Worm (Caenorhabditis elegans): ENCODE results near the gene R02F11.2.

The R02F11.2 gene

ce11 chrV:4769633-4770032, 24.8 kb upstream of the R02F11.2 start, which contains the start of gene C18G1.9:
Gene C18G1.9 (minus strand): TSS chrV:4769733.
- no peak for TF ChIP-seq T23F11.4 (GFP tag; optimal IDR thresholded peaks at IDR 0.05)
- no peak for TF ChIP-seq ceh-30 (tag; optimal IDR thresholded peaks at IDR 0.05)
- no peak for TF ChIP-seq sdc-2 (tag; optimal IDR thresholded peaks at IDR 0.05)
- no peak for TF ChIP-seq ceh-18 (tag; optimal IDR thresholded peaks at IDR 0.05)
- TF ChIP-seq nhr-11 (tag; optimal IDR thresholded peaks at IDR 0.05), result no peak
- no peak for TF ChIP-seq ahr-1 (tag; optimal IDR thresholded peaks at IDR 0.05)
- no peak for TF ChIP-seq ceh-9 (tag; optimal IDR thresholded peaks at IDR 0.05)
- no peak for TF ChIP-seq pax-1 (tag; optimal IDR thresholded peaks at IDR 0.05)
- no peak for TF ChIP-seq odd-2 (tag; optimal IDR thresholded peaks at IDR 0.05)

ce11 chrV:4770408-4770947, 23.9 kb upstream of the R02F11.2 start, which contains the start of gene elt-7:
Gene elt-7 (plus strand): TSS chrV:4770670.
- peak; percentile 52 for TF ChIP-seq elt-2 (tag; optimal IDR thresholded peaks at IDR 0.05)
- no peak for TF ChIP-seq F13H6.1 (tag; optimal IDR thresholded peaks at IDR 0.05)

- no peak for TF ChIP-seq C08G9.2 (tag; optimal IDR thresholded peaks at IDR 0.05)
- no peak for TF ChIP-seq che-1 (tag; optimal IDR thresholded peaks at IDR 0.05)
- TF ChIP-seq T23F11.4 (GFP tag; optimal IDR thresholded peaks at IDR 0.05), result no peak
- no peak for TF ChIP-seq tbx-2 (tag; optimal IDR thresholded peaks at IDR 0.05)
- TF ChIP-seq sdc-2 (tag; optimal IDR thresholded peaks at IDR 0.05), result no peak
- no peak for TF ChIP-seq dve-1 (tag; optimal IDR thresholded peaks at IDR 0.05)
- no peak for TF ChIP-seq pag-3 (tag; optimal IDR thresholded peaks at IDR 0.05; ENCODE audit: borderline replicate concordance)
- no peak for TF ChIP-seq ceh-24 (tag; optimal IDR thresholded peaks at IDR 0.05)
- no peak for TF ChIP-seq pha-4 (tag; optimal IDR thresholded peaks at IDR 0.05)
- no peak for TF ChIP-seq fkh-6 (tag; optimal IDR thresholded peaks at IDR 0.05)
- TF ChIP-seq fkh-10 (GFP tag; optimal IDR thresholded peaks at IDR 0.05), result no peak
- no peak for TF ChIP-seq hlh-8 (tag; optimal IDR thresholded peaks at IDR 0.05)
- TF ChIP-seq tbx-7 (tag; optimal IDR thresholded peaks at IDR 0.05), result no peak
- no peak for TF ChIP-seq Y22D7AL.16 (tag; optimal IDR thresholded peaks at IDR 0.05)
- TF ChIP-seq ceh-19 (GFP tag; optimal IDR thresholded peaks at IDR 0.05), result no peak
- TF ChIP-seq elt-4 (tag; optimal IDR thresholded peaks at IDR 0.05), result no peak
- TF ChIP-seq K02D7.2 (tag; optimal IDR thresholded peaks at IDR 0.05), result no peak
Measured at ce11 chrV:4775140-4775539, 19.3 kb upstream of the R02F11.2 start.

ce11 chrV:4777388-4777986, 16.9 kb upstream of the R02F11.2 start, which contains the start of gene C18G1.1:
Gene C18G1.1 (plus strand): TSS chrV:4777960.
- TF ChIP-seq lin-11 (tag; optimal IDR thresholded peaks at IDR 0.05) (no peak), pha-4 (tag; optimal IDR thresholded peaks at IDR 0.05) (no peak), elt-2 (tag; optimal IDR thresholded peaks at IDR 0.05) (no peak), rnt-1 (tag; optimal IDR thresholded peaks at IDR 0.05) (peak; percentile 44), unc-86 (tag; optimal IDR thresholded peaks at IDR 0.05) (no peak), unc-42 (tag; optimal IDR thresholded peaks at IDR 0.05) (no peak), nhr-11 (tag; optimal IDR thresholded peaks at IDR 0.05) (no peak), ceh-18 (tag; optimal IDR thresholded peaks at IDR 0.05) (peak; percentile 66), Y22D7AL.16 (tag; optimal IDR thresholded peaks at IDR 0.05) (no peak), unc-55 (GFP tag; optimal IDR thresholded peaks at IDR 0.05) (peak; percentile 92), ref-2 (tag; optimal IDR thresholded peaks at IDR 0.05) (no peak)

ce11 chrV:4783313-4783712, 11.1 kb upstream of the R02F11.2 start, which contains the start of gene Y60C6A.1:
Gene Y60C6A.1 (plus strand): TSS chrV:4783613.
- TF ChIP-seq elt-2 (tag; optimal IDR thresholded peaks at IDR 0.05) (no peak), hlh-8 (tag; optimal IDR thresholded peaks at IDR 0.05) (no peak), syd-9 (tag; optimal IDR thresholded peaks at IDR 0.05) (no peak), dmd-4 (tag; optimal IDR thresholded peaks at IDR 0.05; ENCODE audit: borderline replicate concordance) (no peak), fax-1 (tag; optimal IDR thresholded peaks at IDR 0.05) (no peak)
